Worm (Caenorhabditis elegans): ENCODE data around the gene Y7A5A.20.

The Y7A5A.20 gene

DNA sequence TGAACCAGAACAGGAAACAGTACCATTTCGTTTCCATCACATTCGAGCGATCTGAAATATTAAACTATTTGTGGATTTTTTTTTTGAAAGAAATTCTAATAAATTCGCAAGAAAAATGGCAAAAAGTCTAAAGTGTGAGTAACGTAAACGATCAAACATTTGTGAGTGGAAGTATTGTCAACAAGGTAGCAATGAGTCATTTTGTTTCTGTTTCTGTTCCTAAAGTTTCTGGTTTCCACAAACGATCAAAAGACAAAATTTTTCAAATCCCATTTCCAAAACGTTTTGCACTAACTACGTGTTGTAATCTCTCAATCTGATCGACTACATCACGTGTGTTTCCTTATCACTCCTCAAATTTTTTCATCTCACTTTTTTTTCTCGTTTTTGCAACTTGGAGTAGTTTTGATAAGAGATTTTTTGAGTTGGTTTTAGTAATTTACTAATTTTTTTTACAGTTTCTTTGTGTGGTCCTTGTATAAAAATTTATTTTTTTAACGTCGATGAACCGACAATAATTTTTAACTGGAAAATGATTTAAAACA, 19.5 kb downstream of the Y7A5A.20 start, which contains the start of gene F59F4.3:
F59F4.3 (minus strand) TSS at position 51 of the 545 bp plus-strand sequence.
- TF ChIP-seq med-1 (GFP tag; optimal IDR thresholded peaks at IDR 0.05; ENCODE audit: insufficient read depth) (no peak), ztf-29 (GFP tag; IDR thresholded peaks at IDR 0.05) (no peak), T22C8.4 (GFP tag; IDR thresholded peaks at IDR 0.05) (no peak), tab-1 (GFP tag; IDR thresholded peaks at IDR 0.05) (no peak), ztf-23 (GFP tag; IDR thresholded peaks at IDR 0.05) (no peak)

ce11 chrX:15848867-15849266, 20.7 kb downstream of the Y7A5A.20 start:
- no peak for TF ChIP-seq ztf-23 (GFP tag; IDR thresholded peaks at IDR 0.05)
- TF ChIP-seq cog-1 (tag; optimal IDR thresholded peaks at IDR 0.05) = no peak
- TF ChIP-seq med-1 (GFP tag; optimal IDR thresholded peaks at IDR 0.05; ENCODE audit: insufficient read depth) = no peak
- TF ChIP-seq T22C8.4 (GFP tag; IDR thresholded peaks at IDR 0.05) = no peak
- no peak for TF ChIP-seq ztf-29 (GFP tag; IDR thresholded peaks at IDR 0.05)
- TF ChIP-seq klf-2 (GFP tag; conservative IDR thresholded peaks at IDR 0.05) = no peak
- no peak for TF ChIP-seq flt-1 (GFP tag; IDR thresholded peaks at IDR 0.05)
- no peak for TF ChIP-seq ref-1 (GFP tag; conservative IDR thresholded peaks at IDR 0.05)
- no peak for TF ChIP-seq tab-1 (GFP tag; IDR thresholded peaks at IDR 0.05)

- TF ChIP-seq cog-1 (tag; optimal IDR thresholded peaks at IDR 0.05) (peak; percentile 55), med-1 (GFP tag; optimal IDR thresholded peaks at IDR 0.05; ENCODE audit: insufficient read depth) (no peak), T22C8.4 (GFP tag; IDR thresholded peaks at IDR 0.05) (0 out of 2 replicates have a peak, but pooled peaks have one; percentile 8)
Observed at ce11 chrX:15849397-15849935, 21.3 kb downstream of the Y7A5A.20 start, which contains the start of gene acl-1. acl-1 (plus strand) TSS chrX:15849885.

ce11 chrX:15851013-15851412, 22.9 kb downstream of the Y7A5A.20 start:
- no peak for TF ChIP-seq klf-2 (GFP tag; conservative IDR thresholded peaks at IDR 0.05)
- TF ChIP-seq ztf-23 (GFP tag; IDR thresholded peaks at IDR 0.05) = no peak
- TF ChIP-seq T22C8.4 (GFP tag; IDR thresholded peaks at IDR 0.05) = no peak
- TF ChIP-seq ref-1 (GFP tag; conservative IDR thresholded peaks at IDR 0.05) = no peak
- TF ChIP-seq med-1 (GFP tag; optimal IDR thresholded peaks at IDR 0.05; ENCODE audit: insufficient read depth) = no peak
- no peak for TF ChIP-seq cog-1 (tag; optimal IDR thresholded peaks at IDR 0.05)
- no peak for TF ChIP-seq ztf-29 (GFP tag; IDR thresholded peaks at IDR 0.05)
- TF ChIP-seq tab-1 (GFP tag; IDR thresholded peaks at IDR 0.05) = no peak
- no peak for TF ChIP-seq flt-1 (GFP tag; IDR thresholded peaks at IDR 0.05)

DNA sequence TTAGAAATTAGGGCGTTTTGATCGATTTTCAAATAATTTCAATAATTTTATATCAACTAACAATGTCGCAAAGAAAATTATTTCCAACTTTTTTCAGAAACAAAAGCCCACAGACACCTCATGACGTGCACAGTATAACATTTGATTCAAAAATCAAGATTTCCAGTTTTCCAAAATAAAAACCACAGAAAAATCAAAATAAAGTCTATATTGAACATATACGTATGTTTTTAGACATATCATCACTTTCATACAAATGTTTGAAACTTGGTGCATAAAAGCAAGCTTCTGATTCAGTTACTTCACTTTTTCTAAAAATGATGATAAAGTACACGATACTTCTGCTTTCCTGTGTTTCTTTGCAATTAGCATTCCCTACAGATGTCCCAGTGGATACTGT, 28.7 kb downstream of the Y7A5A.20 start, which contains the start of gene F53H4.2:
F53H4.2 (plus strand) TSS at position 301 of the 400 bp plus-strand sequence.
- no peak for TF ChIP-seq flt-1 (GFP tag; IDR thresholded peaks at IDR 0.05)
- TF ChIP-seq med-1 (GFP tag; optimal IDR thresholded peaks at IDR 0.05; ENCODE audit: insufficient read depth) = no peak
- TF ChIP-seq tab-1 (GFP tag; IDR thresholded peaks at IDR 0.05) = no peak
- no peak for TF ChIP-seq cog-1 (tag; optimal IDR thresholded peaks at IDR 0.05)
- TF ChIP-seq ztf-29 (GFP tag; IDR thresholded peaks at IDR 0.05) = no peak
- TF ChIP-seq ref-1 (GFP tag; conservative IDR thresholded peaks at IDR 0.05) = no peak
- TF ChIP-seq T22C8.4 (GFP tag; IDR thresholded peaks at IDR 0.05) = no peak
- no peak for TF ChIP-seq ztf-23 (GFP tag; IDR thresholded peaks at IDR 0.05)
- TF ChIP-seq klf-2 (GFP tag; conservative IDR thresholded peaks at IDR 0.05) = no peak

DNA sequence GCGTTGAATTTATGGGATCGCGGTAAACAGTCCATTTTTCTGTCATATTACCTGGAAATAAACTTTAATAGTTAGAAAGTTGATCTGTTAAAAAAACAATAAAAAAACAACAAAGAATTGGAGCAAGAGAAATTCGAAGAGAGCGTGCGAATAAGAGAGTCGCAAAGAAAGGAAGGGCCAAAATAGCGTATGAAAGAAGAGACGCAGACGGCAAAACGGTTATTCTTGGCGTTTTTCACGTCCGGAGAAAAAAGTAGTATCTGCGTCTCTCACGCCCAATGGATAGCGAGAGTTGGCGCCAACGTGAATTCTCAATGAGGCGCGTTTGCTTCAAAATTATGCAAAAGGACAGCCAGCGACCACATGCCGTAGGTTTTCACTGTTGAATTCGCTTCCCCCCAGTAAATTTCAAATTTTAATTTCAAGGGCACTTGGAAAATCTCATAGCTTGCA, 32.4 kb downstream of the Y7A5A.20 start, which contains the start of gene F53H4.6:
F53H4.6 (minus strand) TSS at position 51 of the 453 bp plus-strand sequence.
- TF ChIP-seq flt-1 (GFP tag; IDR thresholded peaks at IDR 0.05) (no peak), klf-2 (GFP tag; conservative IDR thresholded peaks at IDR 0.05) (no peak), med-1 (GFP tag; optimal IDR thresholded peaks at IDR 0.05; ENCODE audit: insufficient read depth) (no peak), ztf-29 (GFP tag; IDR thresholded peaks at IDR 0.05) (no peak)

ce11 chrX:15865868-15866555, 37.9 kb downstream of the Y7A5A.20 start, which contains the start of the genes csb-1 and F53H4.4:
csb-1 (minus strand) TSS chrX:15865918.
F53H4.4 (plus strand) TSS chrX:15866387.
- TF ChIP-seq cog-1 (tag; optimal IDR thresholded peaks at IDR 0.05) (peak; percentile 18), tab-1 (GFP tag; IDR thresholded peaks at IDR 0.05) (no peak)

- TF ChIP-seq flt-1 (GFP tag; IDR thresholded peaks at IDR 0.05) (no peak), med-1 (GFP tag; optimal IDR thresholded peaks at IDR 0.05; ENCODE audit: insufficient read depth) (no peak), tab-1 (GFP tag; IDR thresholded peaks at IDR 0.05) (no peak), klf-2 (GFP tag; conservative IDR thresholded peaks at IDR 0.05) (no peak), ref-1 (GFP tag; conservative IDR thresholded peaks at IDR 0.05) (no peak), ztf-29 (GFP tag; IDR thresholded peaks at IDR 0.05) (no peak), T22C8.4 (GFP tag; IDR thresholded peaks at IDR 0.05) (no peak)
Observed at ce11 chrX:15869589-15869988, 41.4 kb downstream of the Y7A5A.20 start.

DNA sequence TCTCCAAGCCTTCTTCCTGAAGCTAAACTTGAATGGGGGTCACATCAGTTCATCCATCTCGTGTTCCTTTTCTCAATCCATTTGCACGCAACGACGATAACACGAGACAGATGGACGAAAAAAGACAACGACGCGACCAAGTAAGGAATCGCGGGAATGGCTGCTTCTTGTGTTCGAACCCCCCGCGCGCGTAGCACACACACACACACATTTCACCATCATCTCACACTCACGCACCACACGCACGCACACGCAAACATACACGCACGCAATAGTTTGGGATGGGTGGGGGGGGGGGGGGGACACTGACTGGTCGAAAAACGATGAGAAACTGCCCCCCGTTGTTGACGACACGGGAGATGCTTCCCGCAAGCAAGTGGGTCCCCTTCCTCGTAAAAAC, 48.8 kb downstream of the Y7A5A.20 start:
- TF ChIP-seq ref-1 (GFP tag; conservative IDR thresholded peaks at IDR 0.05) (no peak), ztf-23 (GFP tag; IDR thresholded peaks at IDR 0.05) (0 out of 2 replicates have a peak, but pooled peaks have one; percentile 62), ztf-29 (GFP tag; IDR thresholded peaks at IDR 0.05) (no peak), cog-1 (tag; optimal IDR thresholded peaks at IDR 0.05) (no peak), med-1 (GFP tag; optimal IDR thresholded peaks at IDR 0.05; ENCODE audit: insufficient read depth) (no peak), tab-1 (GFP tag; IDR thresholded peaks at IDR 0.05) (0 out of 2 replicates have a peak, but pooled peaks have one; percentile 51), klf-2 (GFP tag; conservative IDR thresholded peaks at IDR 0.05) (no peak), T22C8.4 (GFP tag; IDR thresholded peaks at IDR 0.05) (no peak), flt-1 (GFP tag; IDR thresholded peaks at IDR 0.05) (no peak)

- TF ChIP-seq T22C8.4 (GFP tag; IDR thresholded peaks at IDR 0.05) (no peak), klf-2 (GFP tag; conservative IDR thresholded peaks at IDR 0.05) (no peak), cog-1 (tag; optimal IDR thresholded peaks at IDR 0.05) (no peak), tab-1 (GFP tag; IDR thresholded peaks at IDR 0.05) (no peak), ref-1 (GFP tag; conservative IDR thresholded peaks at IDR 0.05) (no peak), med-1 (GFP tag; optimal IDR thresholded peaks at IDR 0.05; ENCODE audit: insufficient read depth) (no peak), ztf-23 (GFP tag; IDR thresholded peaks at IDR 0.05) (no peak), flt-1 (GFP tag; IDR thresholded peaks at IDR 0.05) (no peak), ztf-29 (GFP tag; IDR thresholded peaks at IDR 0.05) (no peak)
Observed at ce11 chrX:15878785-15879184, 50.6 kb downstream of the Y7A5A.20 start, which contains the start of gene gmeb-2. gmeb-2 (plus strand) TSS chrX:15879085.

Measured in whole organism, midembryonic.